Worm (Caenorhabditis elegans): ENCODE data around the gene hpx-2.

hpx-2 gene

DNA sequence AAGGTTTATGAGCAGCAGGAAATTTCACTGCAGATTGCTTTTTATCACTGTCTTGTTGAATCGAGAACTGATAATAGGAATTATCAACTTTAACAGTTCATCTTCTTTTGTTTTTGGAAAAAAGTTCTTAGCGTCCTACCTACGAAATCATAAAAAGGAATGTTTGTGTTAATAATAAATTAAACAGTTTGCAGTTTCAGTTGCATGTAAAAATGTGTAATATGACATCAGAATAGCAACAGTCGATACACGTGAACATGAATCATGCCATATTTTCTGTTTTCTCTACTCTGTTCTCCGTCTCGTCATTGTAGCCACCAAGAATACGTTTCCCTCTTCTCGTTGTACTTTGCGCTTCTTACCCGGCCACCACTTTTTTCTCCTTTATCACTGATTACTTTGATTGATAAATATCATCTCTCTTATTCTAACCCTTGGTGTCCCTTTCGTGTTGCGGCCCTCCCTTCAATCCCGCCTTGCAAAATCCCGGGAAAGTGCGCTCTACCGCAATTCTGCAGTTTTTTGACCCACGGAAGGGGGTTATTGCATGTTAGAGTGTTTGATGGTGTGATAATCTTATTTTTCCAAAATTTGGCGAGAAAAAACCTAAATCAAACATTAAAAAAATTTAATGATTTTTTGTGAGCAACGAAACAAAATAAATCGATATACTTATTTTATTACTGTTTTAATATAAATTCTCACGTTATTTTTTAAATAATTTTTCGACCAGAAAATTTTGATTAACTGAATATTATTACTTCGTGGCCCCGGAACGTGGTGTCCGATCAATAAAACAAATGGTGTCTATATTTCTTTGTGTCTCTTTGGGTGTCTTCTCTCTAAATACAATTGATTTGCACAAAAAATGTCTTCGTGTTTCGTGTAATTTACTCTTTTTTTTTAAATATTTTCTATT is 42.4 kb downstream of the hpx-2 start, which contains the start of gene sptl-3:
sptl-3 (plus strand) TSS at position 869 of the 919 bp plus-strand sequence.
- TF ChIP-seq elt-2 (tag; optimal IDR thresholded peaks at IDR 0.05): peak; percentile 46
- TF ChIP-seq tbx-2 (tag; optimal IDR thresholded peaks at IDR 0.05): peak; percentile 31
- no peak for TF ChIP-seq unc-3 (GFP tag; conservative IDR thresholded peaks at IDR 0.05)
- no peak for TF ChIP-seq unc-3 (tag; optimal IDR thresholded peaks at IDR 0.05)
- TF ChIP-seq elt-4 (tag; optimal IDR thresholded peaks at IDR 0.05): no peak

DNA sequence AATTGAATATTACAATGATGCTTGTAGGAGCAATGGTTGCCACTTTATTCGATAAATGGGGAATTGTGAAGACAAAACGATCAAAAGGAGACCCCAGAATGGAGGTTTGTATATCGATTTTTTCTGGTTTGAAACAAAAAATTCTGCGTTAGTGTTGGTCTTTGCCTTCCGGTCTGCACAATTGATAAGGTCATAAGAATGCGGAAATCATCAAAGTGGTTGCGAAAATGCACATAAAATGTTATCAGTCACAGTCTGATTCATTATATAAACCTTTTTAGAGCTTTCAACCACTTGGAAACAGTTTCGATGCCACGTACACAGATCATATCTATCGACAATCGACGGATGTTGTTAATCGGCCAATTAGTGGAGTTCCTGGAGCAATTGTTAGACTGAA is 43.3 kb downstream of the hpx-2 start:
- TF ChIP-seq Y22D7AL.16 (tag; optimal IDR thresholded peaks at IDR 0.05) (no peak), elt-2 (tag; optimal IDR thresholded peaks at IDR 0.05) (peak; percentile 51)

DNA sequence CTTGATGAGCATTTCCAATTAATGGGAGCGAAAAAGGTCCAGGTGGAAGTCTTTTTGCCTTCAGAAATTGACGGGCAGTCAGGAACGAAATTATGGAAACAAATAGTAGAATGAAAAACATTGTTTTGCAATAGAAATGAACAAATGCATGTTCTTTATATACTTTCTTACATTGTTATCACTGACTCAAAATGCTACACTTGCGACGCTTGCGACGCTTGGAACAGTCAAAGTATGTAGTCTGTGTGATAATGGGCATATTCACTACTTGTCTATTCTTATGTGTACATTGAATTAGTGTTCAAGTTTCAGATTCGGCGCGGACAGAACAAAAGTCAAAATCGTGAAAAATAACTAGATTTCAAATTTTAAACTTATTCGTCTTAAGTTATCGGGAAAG is 48.1 kb downstream of the hpx-2 start, which contains the start of gene cyp-35C1:
cyp-35C1 (minus strand) TSS at position 132 of the 400 bp plus-strand sequence.
- TF ChIP-seq elt-2 (tag; optimal IDR thresholded peaks at IDR 0.05) (peak; percentile 22), tbx-2 (tag; optimal IDR thresholded peaks at IDR 0.05) (no peak)

DNA sequence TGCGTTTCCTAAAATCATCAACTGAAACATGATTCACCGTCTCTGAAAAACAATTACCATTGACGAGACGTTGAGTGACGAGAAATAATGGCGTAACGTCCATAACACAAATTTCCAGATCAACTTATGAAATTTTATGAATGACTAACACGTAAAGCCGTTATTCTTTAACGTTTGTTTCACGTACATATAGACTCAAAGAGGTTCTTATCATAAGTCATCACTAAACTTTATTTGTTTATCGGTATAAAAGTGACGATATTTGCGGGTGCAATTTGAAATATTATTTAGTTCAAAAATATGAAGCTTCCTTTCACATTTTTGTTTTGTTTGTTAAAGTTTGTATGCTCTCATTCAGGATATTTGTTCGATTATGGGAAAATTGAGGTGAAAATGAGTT is 48.9 kb downstream of the hpx-2 start, which contains the start of gene oac-3:
oac-3 (plus strand) TSS at position 301 of the 400 bp plus-strand sequence.
- no peak for TF ChIP-seq hlh-6 (tag; optimal IDR thresholded peaks at IDR 0.05)
- TF ChIP-seq unc-86 (tag; optimal IDR thresholded peaks at IDR 0.05): no peak
- TF ChIP-seq elt-4 (tag; optimal IDR thresholded peaks at IDR 0.05): no peak
- no peak for TF ChIP-seq che-1 (tag; optimal IDR thresholded peaks at IDR 0.05)

DNA sequence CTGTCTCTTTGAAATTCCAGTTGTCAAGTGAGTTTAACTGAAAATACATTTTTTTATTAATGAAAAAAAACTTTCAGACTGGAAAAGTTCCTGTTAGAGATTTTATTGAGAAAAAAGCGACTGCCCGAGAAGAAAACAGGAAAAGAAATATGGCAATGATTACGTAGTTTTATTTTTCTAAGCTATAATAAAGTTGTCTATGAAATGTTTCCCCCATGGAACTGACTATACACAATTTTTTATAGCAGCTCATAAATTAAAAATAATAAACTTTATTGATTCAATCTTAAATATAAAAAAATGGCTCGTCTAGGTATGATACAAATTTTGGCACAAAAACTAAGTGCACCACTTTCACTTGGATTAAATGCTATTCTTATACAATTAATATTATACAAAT is 52.2 kb downstream of the hpx-2 start, which contains the start of gene C06B3.1:
C06B3.1 (plus strand) TSS at position 301 of the 400 bp plus-strand sequence.
- no peak for TF ChIP-seq hlh-8 (tag; optimal IDR thresholded peaks at IDR 0.05)
- TF ChIP-seq gmeb-2 (tag; optimal IDR thresholded peaks at IDR 0.05): no peak

Measured in whole organism, late embryonic.